Fruit fly (Drosophila melanogaster): ENCODE measurements around the gene Fgop2.

dm6 chr2L:6920661-6921359 lies 24.3 kb downstream of the Fgop2 start, which contains the start of gene Hrb27C:
- TF ChIP-seq Sin3A (optimal IDR thresholded peaks at IDR 0.05) = no peak
- TF ChIP-seq ttk (optimal IDR thresholded peaks at IDR 0.05) = no peak
- TF ChIP-seq psq (optimal IDR thresholded peaks at IDR 0.05) = no peak
- no peak for TF ChIP-seq Myc (optimal IDR thresholded peaks at IDR 0.05)
- no peak for TF ChIP-seq insv (optimal IDR thresholded peaks at IDR 0.05)
